Fruit fly (Drosophila melanogaster) whole organism, embryonic: Measurements from ENCODE around the gene CG33299.

ENCODE experiments used
- Antp ChIP-seq: fragments of 200-800 bp; sonication (Bioruptor generic); optimal IDR thresholded peaks from 3 replicates; lab custom pipeline; 2016; ENCODE audit warnings: missing biosample characterization, missing genetic modification characterization
- CG10267 ChIP-seq: fragments of 200-800 bp; sonication (Bioruptor generic); optimal IDR thresholded peaks from 2 replicates; lab custom pipeline; 2018; ENCODE audit warnings: missing biosample characterization, mild to moderate bottlenecking, missing genetic modification characterization, moderate library complexity
- CG10274 ChIP-seq: fragments of 200-800 bp; sonication (Bioruptor generic); optimal IDR thresholded peaks from 3 replicates; lab custom pipeline; 2017; ENCODE audit warnings: missing biosample characterization, mild to moderate bottlenecking, missing genetic modification characterization
- CG10654 ChIP-seq: fragments of 200-800 bp; sonication (Bioruptor generic); optimal IDR thresholded peaks from 2 replicates; lab custom pipeline; 2016; ENCODE audit warnings: missing biosample characterization, missing genetic modification characterization
- CG12299 ChIP-seq: fragments of 200-800 bp; sonication (Bioruptor generic); optimal IDR thresholded peaks from 2 replicates; lab custom pipeline; 2018; ENCODE audit warnings: missing biosample characterization, mild to moderate bottlenecking, missing genetic modification characterization
- CG1233 ChIP-seq: fragments of 200-800 bp; sonication (Bioruptor generic); optimal IDR thresholded peaks from 4 replicates; lab custom pipeline; 2018; ENCODE audit warnings: missing biosample characterization, mild to moderate bottlenecking, missing genetic modification characterization
- CG12942 ChIP-seq: fragments of 200-800 bp; sonication (Bioruptor generic); optimal IDR thresholded peaks from 3 replicates; lab custom pipeline; 2016; ENCODE audit warnings: missing biosample characterization, missing genetic modification characterization
- CG13287 ChIP-seq: fragments of 200-800 bp; sonication (Bioruptor generic); IDR thresholded peaks from 2 replicates; pipeline ENCODE4 v1.3.6; 2022; ENCODE audit warnings: missing biosample characterization, missing genetic modification characterization; ENCODE audit not compliant: partially characterized antibody
- CG14441 ChIP-seq: fragments of 200-800 bp; sonication (Bioruptor generic); IDR thresholded peaks from 2 replicates; pipeline ENCODE4 v1.3.6; 2022; ENCODE audit warnings: missing biosample characterization, missing genetic modification characterization
- CG1603 ChIP-seq: fragments of 200-800 bp; sonication (Bioruptor generic); optimal IDR thresholded peaks from 2 replicates; lab custom pipeline; 2019; ENCODE audit warnings: missing biosample characterization, mild to moderate bottlenecking, missing genetic modification characterization, moderate library complexity
- CG16779 ChIP-seq: fragments of 200-800 bp; sonication (Bioruptor generic); IDR thresholded peaks from 2 replicates; pipeline ENCODE4 v1.3.6; 2022; ENCODE audit warnings: missing biosample characterization, missing genetic modification characterization
- CG30020 ChIP-seq: fragments of 200-800 bp; optimal IDR thresholded peaks from 2 replicates; lab custom pipeline; 2019; ENCODE audit warnings: missing biosample characterization, mild to moderate bottlenecking, missing genetic modification characterization, moderate library complexity
- CG30403 ChIP-seq: fragments of 200-800 bp; sonication (Bioruptor generic); optimal IDR thresholded peaks from 3 replicates; lab custom pipeline; 2016; ENCODE audit warnings: missing biosample characterization, missing genetic modification characterization
- CG32532 ChIP-seq: fragments of 200-800 bp; sonication (Bioruptor generic); IDR thresholded peaks from 2 replicates; pipeline ENCODE4 v1.3.6; 2022; ENCODE audit warnings: missing biosample characterization, missing genetic modification characterization
- CG34422 ChIP-seq: fragments of 200-800 bp; sonication (Bioruptor generic); IDR thresholded peaks from 3 replicates; pipeline ENCODE4 v1.3.6; 2022; ENCODE audit warnings: missing biosample characterization, missing genetic modification characterization
- CG3726 ChIP-seq: fragments of 200-800 bp; sonication (Bioruptor generic); IDR thresholded peaks from 3 replicates; pipeline ENCODE4, ENCODE4 v1.3.6; 2022; ENCODE audit warnings: missing biosample characterization, missing genetic modification characterization
- CG4282 ChIP-seq: fragments of 200-800 bp; sonication (Bioruptor generic); optimal IDR thresholded peaks from 2 replicates; lab custom pipeline; 2016; ENCODE audit warnings: missing biosample characterization, missing genetic modification characterization
- CG4854 ChIP-seq: fragments of 200-800 bp; sonication (Bioruptor generic); optimal IDR thresholded peaks from 2 replicates; lab custom pipeline; 2016; ENCODE audit warnings: missing biosample characterization, missing genetic modification characterization, inconsistent platforms
- CG7745 ChIP-seq: fragments of 200-800 bp; sonication (Bioruptor generic); optimal IDR thresholded peaks from 2 replicates; lab custom pipeline; 2018; ENCODE audit warnings: missing biosample characterization, mild to moderate bottlenecking, missing genetic modification characterization, moderate library complexity
- CG8290 ChIP-seq, 3 experiments: fragments of 200-800 bp; sonication (Bioruptor generic); optimal IDR thresholded peaks; 2 replicates each; lab custom pipeline; 2016 to 2019; ENCODE audit warnings: missing biosample characterization in 3 of 3, missing genetic modification characterization in 3 of 3, mild to moderate bottlenecking in 2 of 3, moderate library complexity in 1 of 3
- CG8388 ChIP-seq: fragments of 200-800 bp; sonication (Bioruptor generic); optimal IDR thresholded peaks from 2 replicates; lab custom pipeline; 2019; ENCODE audit warnings: missing biosample characterization, mild to moderate bottlenecking, missing genetic modification characterization, moderate library complexity
- CG8478 ChIP-seq: fragments of >200 bp; optimal IDR thresholded peaks from 2 replicates; lab custom pipeline; 2018
- Dad ChIP-seq: fragments of 200-800 bp; sonication (Bioruptor generic); optimal IDR thresholded peaks from 3 replicates; lab custom pipeline; 2016; ENCODE audit warnings: missing biosample characterization, missing genetic modification characterization
- ERR ChIP-seq: fragments of 200-800 bp; sonication (Bioruptor generic); optimal IDR thresholded peaks from 2 replicates; lab custom pipeline; 2016; ENCODE audit warnings: missing biosample characterization, missing genetic modification characterization
- Fer2 ChIP-seq: fragments of 200-800 bp; sonication (Bioruptor generic); optimal IDR thresholded peaks from 2 replicates; lab custom pipeline; 2018; ENCODE audit warnings: missing biosample characterization, mild to moderate bottlenecking, missing genetic modification characterization, moderate library complexity
- HLH3B ChIP-seq: fragments of 200-800 bp; sonication (Bioruptor generic); IDR thresholded peaks from 2 replicates; pipeline ENCODE4 v1.3.6; 2022; ENCODE audit warnings: missing biosample characterization, missing genetic modification characterization
- Hmx ChIP-seq: fragments of 200-800 bp; sonication (Bioruptor generic); optimal IDR thresholded peaks from 2 replicates; lab custom pipeline; 2016; ENCODE audit warnings: missing biosample characterization, missing genetic modification characterization
- Hr51 ChIP-seq, 2 experiments: fragments of 200-800 bp; sonication (Bioruptor generic); optimal IDR thresholded peaks; 2 replicates in 1 of 2; 3 replicates in 1 of 2; lab custom pipeline; 2016 to 2018; ENCODE audit warnings: missing biosample characterization in 2 of 2, missing genetic modification characterization in 2 of 2, mild to moderate bottlenecking in 1 of 2, moderate library complexity in 1 of 2
- MTF-1 ChIP-seq: fragments of 200-800 bp; sonication (Bioruptor generic); optimal IDR thresholded peaks from 2 replicates; lab custom pipeline; 2018; ENCODE audit warnings: missing biosample characterization, mild to moderate bottlenecking, missing genetic modification characterization, borderline replicate concordance
- Myb ChIP-seq: fragments of 200-800 bp; sonication (Bioruptor generic); optimal IDR thresholded peaks from 2 replicates; lab custom pipeline; 2016; ENCODE audit warnings: missing biosample characterization, missing genetic modification characterization
- NFAT ChIP-seq: fragments of 200-800 bp; sonication (Bioruptor generic); IDR thresholded peaks from 2 replicates; pipeline ENCODE4 v1.3.6; 2022; ENCODE audit warnings: missing biosample characterization, missing genetic modification characterization
- Nf-YA ChIP-seq: fragments of 200-800 bp; sonication (Bioruptor generic); IDR thresholded peaks from 2 replicates; pipeline ENCODE4 v1.3.6; 2022; ENCODE audit warnings: missing biosample characterization, missing genetic modification characterization
- ab ChIP-seq: fragments of 200-800 bp; sonication (Bioruptor generic); optimal IDR thresholded peaks from 2 replicates; lab custom pipeline; 2016; ENCODE audit warnings: missing biosample characterization, missing genetic modification characterization
- aop ChIP-seq: fragments of 200-800 bp; sonication (Bioruptor generic); IDR thresholded peaks from 2 replicates; pipeline ENCODE4 v1.3.6; 2022; ENCODE audit warnings: missing biosample characterization, missing genetic modification characterization
- ash1 ChIP-seq: fragments of 200-800 bp; sonication (Bioruptor generic); optimal IDR thresholded peaks from 2 replicates; lab custom pipeline; 2018; ENCODE audit warnings: missing biosample characterization, mild to moderate bottlenecking, missing genetic modification characterization
- bab2 ChIP-seq: fragments of 200-800 bp; sonication (Bioruptor generic); optimal IDR thresholded peaks from 2 replicates; lab custom pipeline; 2016; ENCODE audit warnings: missing biosample characterization, missing genetic modification characterization
- da ChIP-seq: fragments of 200-800 bp; sonication (Bioruptor generic); optimal IDR thresholded peaks from 2 replicates; lab custom pipeline; 2016; ENCODE audit warnings: missing biosample characterization, missing genetic modification characterization
- disco-r ChIP-seq: fragments of 200-800 bp; sonication (Bioruptor generic); optimal IDR thresholded peaks from 2 replicates; lab custom pipeline; 2016; ENCODE audit warnings: missing biosample characterization, missing genetic modification characterization
- emc ChIP-seq: fragments of 200-800 bp; sonication (Bioruptor generic); optimal IDR thresholded peaks from 2 replicates; lab custom pipeline; 2016; ENCODE audit warnings: missing biosample characterization, missing genetic modification characterization
- eve ChIP-seq, 2 experiments: fragments of >200 bp; optimal IDR thresholded peaks; 2 replicates each; lab custom pipeline; 2017; ENCODE audit warnings: missing biosample characterization in 2 of 2, missing genetic modification characterization in 2 of 2
- fu2 ChIP-seq: fragments of 200-800 bp; sonication (Bioruptor generic); optimal IDR thresholded peaks from 2 replicates; lab custom pipeline; 2016; ENCODE audit warnings: missing biosample characterization, missing genetic modification characterization
- her ChIP-seq: fragments of 200-800 bp; sonication (Bioruptor generic); optimal IDR thresholded peaks from 2 replicates; lab custom pipeline; 2016; ENCODE audit warnings: missing biosample characterization, missing genetic modification characterization
- jumu ChIP-seq: fragments of 200-800 bp; sonication (Bioruptor generic); optimal IDR thresholded peaks from 3 replicates; lab custom pipeline; 2016; ENCODE audit warnings: missing biosample characterization, missing genetic modification characterization
- kay ChIP-seq: fragments of 200-800 bp; sonication (Bioruptor generic); optimal IDR thresholded peaks from 2 replicates; lab custom pipeline; 2016; ENCODE audit warnings: missing biosample characterization, missing genetic modification characterization
- nerfin-2 ChIP-seq: fragments of 200-800 bp; sonication (Bioruptor generic); IDR thresholded peaks from 2 replicates; pipeline ENCODE4 v1.3.6; 2022; ENCODE audit warnings: missing biosample characterization, missing genetic modification characterization; ENCODE audit not compliant: partially characterized antibody
- psq ChIP-seq: fragments of 200-800 bp; sonication (Bioruptor generic); optimal IDR thresholded peaks from 2 replicates; lab custom pipeline; 2017; ENCODE audit warnings: missing biosample characterization, missing genetic modification characterization
- pum ChIP-seq: fragments of 200-800 bp; sonication (Bioruptor generic); optimal IDR thresholded peaks from 2 replicates; lab custom pipeline; 2016; ENCODE audit warnings: missing biosample characterization, missing genetic modification characterization
- pzg ChIP-seq: fragments of 200-800 bp; sonication (Bioruptor generic); optimal IDR thresholded peaks from 3 replicates; lab custom pipeline; 2018; ENCODE audit warnings: missing biosample characterization, mild to moderate bottlenecking, missing genetic modification characterization, moderate library complexity
- repo ChIP-seq: fragments of 200-800 bp; sonication (Bioruptor generic); optimal IDR thresholded peaks from 2 replicates; lab custom pipeline; 2016; ENCODE audit warnings: missing biosample characterization, missing genetic modification characterization
- sens-2 ChIP-seq: fragments of 200-800 bp; sonication (Bioruptor generic); IDR thresholded peaks from 2 replicates; pipeline ENCODE4 v1.3.6; 2022; ENCODE audit warnings: missing biosample characterization, missing genetic modification characterization
- wor ChIP-seq: fragments of 200-800 bp; sonication (Bioruptor generic); IDR thresholded peaks from 2 replicates; pipeline ENCODE4 v1.3.6; 2022; ENCODE audit warnings: missing biosample characterization, missing genetic modification characterization
- zfh2 ChIP-seq: fragments of 200-800 bp; sonication (Bioruptor generic); optimal IDR thresholded peaks from 2 replicates; lab custom pipeline; 2016; ENCODE audit warnings: missing biosample characterization, missing genetic modification characterization

The CG33299 gene

DNA sequence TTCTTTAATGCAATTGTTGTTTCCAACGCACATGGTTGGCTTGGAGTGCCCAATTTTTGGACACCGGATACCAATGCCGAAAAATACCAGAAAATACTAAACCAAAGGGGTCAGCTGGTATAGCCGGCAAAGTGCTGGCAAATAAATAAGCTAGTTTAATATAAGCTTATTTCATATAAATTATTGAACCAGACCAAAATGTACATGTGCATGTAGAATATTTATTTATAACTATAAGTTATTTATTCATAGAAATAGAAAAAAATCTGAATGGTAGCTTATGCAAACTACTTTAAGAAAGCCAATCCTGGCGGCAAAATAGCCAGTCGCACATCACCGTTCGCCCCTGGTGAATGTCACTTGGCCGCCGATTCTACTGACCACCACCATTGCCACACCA is 44.1 kb downstream of the CG33299 start, which contains the start of gene pelo (continued):
- TF ChIP-seq emc (GFP tag; lab: Kevin White, UChicago) (no peak), repo (GFP tag; lab: Kevin White, UChicago) (no peak), HLH3B (peak; percentile 54; the same call in 1 of the 2 replicates), pum (peak; percentile 3), CG10267 (tag; lab: Kevin White, UChicago) (peak; percentile 74), Fer2 (tag; lab: Kevin White, UChicago) (peak; percentile 54), wor (no peak), ab (GFP tag; lab: Kevin White, UChicago) (no peak), CG34422 (peak; percentile 75; the same call in 1 of the 3 replicates), zfh2 (GFP tag; lab: Kevin White, UChicago) (peak; percentile 26), CG4854 (GFP tag; lab: Kevin White, UChicago) (peak; percentile 42), da (GFP tag; lab: Kevin White, UChicago) (no peak), ERR (GFP tag; lab: Kevin White, UChicago) (no peak), kay (GFP tag; lab: Kevin White, UChicago) (peak; percentile 20), CG7745 (no peak), Nf-YA (GFP tag; lab: Robert Waterston, UW) (peak; percentile 24; the same call in 1 of the 2 replicates), CG32532 (GFP tag; lab: Robert Waterston, UW) (peak; percentile 76), CG10274 (peak; percentile 1), Hr51 (GFP tag; optimal IDR thresholded peaks at IDR 0.05; lab: Kevin White, UChicago) (peak; percentile 17 to 57), bab2 (GFP tag; lab: Kevin White, UChicago) (no peak), NFAT (GFP tag; lab: Robert Waterston, UW) (no peak), aop (no peak), MTF-1 (GFP tag; lab: Kevin White, UChicago) (no peak), CG14441 (GFP tag; lab: Robert Waterston, UW) (peak; percentile 27; the same call in 1 of the 2 replicates), CG30403 (GFP tag; lab: Kevin White, UChicago) (peak; percentile 71), CG16779 (GFP tag; lab: Robert Waterston, UW) (no peak), sens-2 (GFP tag; lab: Robert Waterston, UW) (no peak), fu2 (GFP tag; lab: Kevin White, UChicago) (no peak), CG8388 (GFP tag; lab: Kevin White, UChicago) (peak; percentile 64), Dad (GFP tag; lab: Kevin White, UChicago) (no peak), CG3726 (GFP tag; lab: Robert Waterston, UW) (no peak), Hmx (GFP tag; lab: Kevin White, UChicago) (no peak), CG4282 (GFP tag; lab: Kevin White, UChicago) (no peak), Myb (GFP tag; lab: Kevin White, UChicago) (no peak), psq (no peak), Antp (no peak), nerfin-2 (no peak), CG30020 (tag; lab: Kevin White, UChicago) (peak; percentile 55), pzg (peak; percentile 51), CG13287 (GFP tag; lab: Robert Waterston, UW) (no peak; the same call in 1 of the 2 replicates), her (GFP tag; lab: Kevin White, UChicago) (no peak), eve (GFP tag; optimal IDR thresholded peaks at IDR 0.05; lab: Kevin White, UChicago) (peak in 1 of 2 experiments; percentile 64), CG1603 (tag; lab: Kevin White, UChicago) (no peak), CG8478 (lab: Kevin White, UChicago) (no peak), CG12942 (GFP tag; lab: Kevin White, UChicago) (peak; percentile 41), CG8290 (GFP tag; optimal IDR thresholded peaks at IDR 0.05; lab: Kevin White, UChicago) (peak; percentile 25), CG8290 (tag; optimal IDR thresholded peaks at IDR 0.05; lab: Kevin White, UChicago) (no peak), CG10654 (GFP tag; lab: Kevin White, UChicago) (peak; percentile 50), jumu (GFP tag; lab: Kevin White, UChicago) (no peak), CG12299 (peak; percentile 52), disco-r (no peak), ash1 (GFP tag; lab: Kevin White, UChicago) (no peak), CG1233 (GFP tag; lab: Kevin White, UChicago) (peak; percentile 36)
